Worm (Caenorhabditis elegans) whole organism, mixed stage, embryonic: ENCODE data around the gene cyn-10.

Experiments
- ceh-43 ChIP-seq: fragments of 200-800 bp; sonication (Bioruptor generic); optimal IDR thresholded peaks from 2 replicates; lab custom pipeline; 2018; ENCODE audit warnings: mild to moderate bottlenecking, missing genetic modification characterization, moderate library complexity, missing compliant biosample characterization
- ceh-83 ChIP-seq: fragments of 200-800 bp; sonication (Bioruptor generic); optimal IDR thresholded peaks from 2 replicates; lab custom pipeline; 2018; ENCODE audit warnings: mild to moderate bottlenecking, missing genetic modification characterization, missing compliant biosample characterization
- elt-3 ChIP-seq: fragments of 150-350 bp; optimal IDR thresholded peaks from 2 replicates; lab custom pipeline; 2014; ENCODE audit warnings: missing biosample characterization, missing genetic modification characterization
- nhr-12 ChIP-seq: fragments of 150-350 bp; optimal IDR thresholded peaks from 2 replicates; lab custom pipeline; 2014; ENCODE audit warnings: missing biosample characterization, missing genetic modification characterization
- nhr-76 ChIP-seq: sonication (generic microtip); optimal IDR thresholded peaks from 2 replicates; lab custom pipeline; 2017; ENCODE audit warnings: missing biosample characterization, missing genetic modification characterization
- pha-4 ChIP-seq: fragments of 150-350 bp; optimal IDR thresholded peaks from 2 replicates; lab custom pipeline; 2018; ENCODE audit warnings: missing biosample characterization, missing genetic modification reagents, missing genetic modification characterization
- snpc-4 ChIP-seq: fragments of 150-350 bp; optimal IDR thresholded peaks from 2 replicates; lab custom pipeline; 2014; ENCODE audit warnings: missing biosample characterization, missing genetic modification characterization
- unc-62 ChIP-seq: fragments of 150-350 bp; optimal IDR thresholded peaks from 2 replicates; lab custom pipeline; 2014; ENCODE audit warnings: missing biosample characterization, missing genetic modification reagents, missing genetic modification characterization
- ztf-11 ChIP-seq: fragments of 150-350 bp; optimal IDR thresholded peaks from 2 replicates; lab custom pipeline; 2014; ENCODE audit warnings: missing biosample characterization, missing genetic modification characterization

- TF ChIP-seq nhr-12 (tag; lab: Kevin White, UChicago) (no peak), ceh-43 (GFP tag; lab: Kevin White, UChicago) (no peak), nhr-76 (tag; lab: Kevin White, UChicago) (no peak), pha-4 (tag; lab: Kevin White, UChicago) (no peak), ztf-11 (no peak), elt-3 (tag; lab: Kevin White, UChicago) (no peak), unc-62 (GFP tag; lab: Kevin White, UChicago) (no peak), snpc-4 (tag; lab: Kevin White, UChicago) (no peak), ceh-83 (GFP tag; lab: Kevin White, UChicago) (no peak)
These were observed 13.3 kb upstream of the cyn-10 start for ce11 chrII:6926488-6926887.
